Fruit fly (Drosophila melanogaster) S2 (cell line): ENCODE results near the gene me31B.

Experiments
- CG8478 ChIP-seq: fragments of >200 bp; optimal IDR thresholded peaks from 2 replicates; lab custom pipeline; 2018
- CTCF ChIP-seq, 2 experiments: fragments of >200 bp; optimal IDR thresholded peaks; 2 replicates each; lab custom pipeline; 2018

me31B gene

dm6 chr2L:10221387-10221705, 17.8 kb upstream of the me31B start:
- TF ChIP-seq CTCF (optimal IDR thresholded peaks at IDR 0.05; lab: Kevin White, UChicago) (no peak), CG8478 (no peak)

dm6 chr2L:10222550-10223231, 16.4 kb upstream of the me31B start, which contains the start of gene Bcs1:
Gene Bcs1 (plus strand): TSS chr2L:10222657.
- TF ChIP-seq CG8478 (no peak), CTCF (optimal IDR thresholded peaks at IDR 0.05; lab: Kevin White, UChicago) (no peak)

dm6 chr2L:10226213-10226723, 12.9 kb upstream of the me31B start:
- TF ChIP-seq CG8478 (no peak), CTCF (optimal IDR thresholded peaks at IDR 0.05; lab: Kevin White, UChicago) (no peak)

- TF ChIP-seq CTCF (optimal IDR thresholded peaks at IDR 0.05; lab: Kevin White, UChicago) (no peak), CG8478 (no peak)
Observed at dm6 chr2L:10226724-10227407, 12.3 kb upstream of the me31B start, which contains the start of gene CG5708. Gene CG5708 (minus strand): TSS chr2L:10226808.

dm6 chr2L:10230455-10230854, 8.7 kb upstream of the me31B start:
- TF ChIP-seq CG8478 (no peak), CTCF (optimal IDR thresholded peaks at IDR 0.05; lab: Kevin White, UChicago) (no peak)

dm6 chr2L:10231092-10231494, 8.0 kb upstream of the me31B start:
- TF ChIP-seq CG8478 (no peak), CTCF (optimal IDR thresholded peaks at IDR 0.05; lab: Kevin White, UChicago) (no peak)

dm6 chr2L:10231510-10231909, 7.6 kb upstream of the me31B start, which contains the start of gene ova:
Gene ova (minus strand): TSS chr2L:10231692.
- TF ChIP-seq CTCF (optimal IDR thresholded peaks at IDR 0.05; lab: Kevin White, UChicago) (no peak), CG8478 (no peak)

- TF ChIP-seq CTCF (optimal IDR thresholded peaks at IDR 0.05; lab: Kevin White, UChicago) (no peak), CG8478 (no peak)
Observed at dm6 chr2L:10232152-10232816, 6.9 kb upstream of the me31B start, which contains the start of gene eEF1delta. Gene eEF1delta (plus strand): TSS chr2L:10232507.

dm6 chr2L:10232827-10233226, 6.3 kb upstream of the me31B start:
- TF ChIP-seq CG8478 (no peak), CTCF (optimal IDR thresholded peaks at IDR 0.05; lab: Kevin White, UChicago) (no peak)

- TF ChIP-seq CG8478 (no peak), CTCF (optimal IDR thresholded peaks at IDR 0.05; lab: Kevin White, UChicago) (no peak)
Observed at dm6 chr2L:10237725-10238446, 1.3 kb upstream of the me31B start, which contains the start of gene mthl15. Gene mthl15 (minus strand): TSS chr2L:10238317.

- TF ChIP-seq CTCF (optimal IDR thresholded peaks at IDR 0.05; lab: Kevin White, UChicago), result peak; percentile 45 to 46
- TF ChIP-seq CG8478, result no peak
Observed at dm6 chr2L:10246785-10247190, 7.6 kb downstream of the me31B start, which contains the start of gene chico. Gene chico (minus strand): TSS chr2L:10247078.

- TF ChIP-seq CTCF (optimal IDR thresholded peaks at IDR 0.05; lab: Kevin White, UChicago) (no peak), CG8478 (no peak)
Observed at dm6 chr2L:10249655-10250202, 10.6 kb downstream of the me31B start.

- TF ChIP-seq CTCF (optimal IDR thresholded peaks at IDR 0.05; lab: Kevin White, UChicago) (no peak), CG8478 (no peak)
Observed at dm6 chr2L:10250441-10250847, 11.3 kb downstream of the me31B start, which contains the start of the genes bsk and CG31717. Gene bsk (minus strand): TSS chr2L:10250501. Gene CG31717 (plus strand): TSS chr2L:10250737.

- TF ChIP-seq CTCF (optimal IDR thresholded peaks at IDR 0.05; lab: Kevin White, UChicago), result no peak
- TF ChIP-seq CG8478, result no peak
Observed at dm6 chr2L:10251592-10251991, 12.5 kb downstream of the me31B start, which contains the start of gene Ror. Gene Ror (plus strand): TSS chr2L:10251843.
